Fruit fly (Drosophila melanogaster) whole organism, embryonic: ENCODE data around the gene Mms19.

Experiments used
- Asciz ChIP-seq: fragments of 200-800 bp; sonication (Bioruptor generic); optimal IDR thresholded peaks from 2 replicates; lab custom pipeline; 2017; ENCODE audit warnings: missing biosample characterization, mild to moderate bottlenecking, missing genetic modification characterization, missing genetic modification reagents
- Bdp1 ChIP-seq: fragments of 200-800 bp; sonication (Bioruptor generic); optimal IDR thresholded peaks from 3 replicates; lab custom pipeline; 2016; ENCODE audit warnings: missing biosample characterization, missing genetic modification characterization
- CG11093 ChIP-seq: fragments of 200-800 bp; sonication (Bioruptor generic); IDR thresholded peaks from 3 replicates; pipeline ENCODE4 v1.3.6; 2022; ENCODE audit warnings: missing biosample characterization, missing genetic modification characterization
- CG11504 ChIP-seq: fragments of 200-800 bp; sonication (Bioruptor generic); optimal IDR thresholded peaks from 3 replicates; lab custom pipeline; 2019; ENCODE audit warnings: missing biosample characterization, mild to moderate bottlenecking, missing genetic modification characterization, moderate library complexity
- CG11696 ChIP-seq: fragments of 200-800 bp; sonication (Bioruptor generic); IDR thresholded peaks from 2 replicates; pipeline ENCODE4 v1.3.6; 2022; ENCODE audit warnings: missing biosample characterization, missing genetic modification characterization
- CG12219 ChIP-seq: fragments of 200-800 bp; sonication (Bioruptor generic); optimal IDR thresholded peaks from 3 replicates; lab custom pipeline; 2018; ENCODE audit warnings: missing biosample characterization, mild to moderate bottlenecking, missing genetic modification characterization
- CG15269 ChIP-seq: fragments of 200-800 bp; sonication (Bioruptor generic); optimal IDR thresholded peaks from 2 replicates; lab custom pipeline; 2018; ENCODE audit warnings: missing biosample characterization, mild to moderate bottlenecking, missing genetic modification characterization, moderate library complexity
- CG15601 ChIP-seq: fragments of 200-800 bp; sonication (Bioruptor generic); optimal IDR thresholded peaks from 3 replicates; lab custom pipeline; 2019; ENCODE audit warnings: missing biosample characterization, mild to moderate bottlenecking, missing genetic modification characterization, moderate library complexity
- CG30403 ChIP-seq: fragments of 200-800 bp; sonication (Bioruptor generic); optimal IDR thresholded peaks from 3 replicates; lab custom pipeline; 2016; ENCODE audit warnings: missing biosample characterization, missing genetic modification characterization
- CG3281 ChIP-seq: fragments of 200-800 bp; sonication (Bioruptor generic); optimal IDR thresholded peaks from 3 replicates; lab custom pipeline; 2017; ENCODE audit warnings: missing biosample characterization, mild to moderate bottlenecking, missing genetic modification characterization
- CG3847 ChIP-seq: fragments of 200-800 bp; sonication (Bioruptor generic); IDR thresholded peaks from 2 replicates; pipeline ENCODE4 v1.3.6; 2022; ENCODE audit warnings: missing biosample characterization, missing genetic modification characterization
- CG4404 ChIP-seq: fragments of 200-800 bp; sonication (Bioruptor generic); IDR thresholded peaks from 2 replicates; pipeline ENCODE4 v1.3.6; 2022; ENCODE audit warnings: missing biosample characterization, missing genetic modification characterization
- CG4424 ChIP-seq: fragments of 200-800 bp; sonication (Bioruptor generic); optimal IDR thresholded peaks from 3 replicates; lab custom pipeline; 2016; ENCODE audit warnings: missing biosample characterization, missing genetic modification characterization
- CG6254 ChIP-seq: fragments of 200-800 bp; sonication (Bioruptor generic); optimal IDR thresholded peaks from 3 replicates; lab custom pipeline; 2017; ENCODE audit warnings: mild to moderate bottlenecking, missing biosample characterization, missing genetic modification reagents, missing genetic modification characterization
- CG6683 ChIP-seq: fragments of 200-800 bp; sonication (Bioruptor generic); optimal IDR thresholded peaks from 2 replicates; lab custom pipeline; 2017; ENCODE audit warnings: missing biosample characterization, mild to moderate bottlenecking, missing genetic modification characterization, missing genetic modification reagents
- CG6689 ChIP-seq: fragments of 200-800 bp; sonication (Bioruptor generic); IDR thresholded peaks from 2 replicates; pipeline ENCODE4 v1.3.6; 2022; ENCODE audit warnings: missing biosample characterization, missing genetic modification characterization
- CG8290 ChIP-seq, 3 experiments: fragments of 200-800 bp; sonication (Bioruptor generic); optimal IDR thresholded peaks; 2 replicates each; lab custom pipeline; 2016 to 2019; ENCODE audit warnings: missing biosample characterization in 3 of 3, missing genetic modification characterization in 3 of 3, mild to moderate bottlenecking in 2 of 3, moderate library complexity in 1 of 3
- CG9609 ChIP-seq: fragments of 200-800 bp; sonication (Bioruptor generic); optimal IDR thresholded peaks from 3 replicates; lab custom pipeline; 2016; ENCODE audit warnings: missing biosample characterization, missing genetic modification characterization
- Chrac-16 ChIP-seq: fragments of 200-800 bp; sonication (Bioruptor generic); optimal IDR thresholded peaks from 3 replicates; lab custom pipeline; 2016; ENCODE audit warnings: missing biosample characterization, missing genetic modification characterization
- CkIIα-i1 ChIP-seq: fragments of 200-800 bp; sonication (Bioruptor generic); IDR thresholded peaks from 2 replicates; pipeline ENCODE4 v1.3.6; 2022; ENCODE audit warnings: missing biosample characterization, missing genetic modification characterization
- D ChIP-seq, 2 experiments: fragments of 200-800 bp in 1 of 2; fragments of >200 bp in 1 of 2; sonication (Bioruptor generic) in 1 of 2; optimal IDR thresholded peaks; 2 replicates in 1 of 2; 3 replicates in 1 of 2; lab custom pipeline; 2017; ENCODE audit warnings: mild to moderate bottlenecking in 1 of 2, missing biosample characterization in 1 of 2, missing genetic modification characterization in 1 of 2, missing genetic modification reagents in 1 of 2
- D19A ChIP-seq: fragments of 200-800 bp; optimal IDR thresholded peaks from 3 replicates; lab custom pipeline; 2019; ENCODE audit warnings: missing biosample characterization, mild to moderate bottlenecking, missing genetic modification characterization, moderate library complexity
- Dad ChIP-seq: fragments of 200-800 bp; sonication (Bioruptor generic); optimal IDR thresholded peaks from 3 replicates; lab custom pipeline; 2016; ENCODE audit warnings: missing biosample characterization, missing genetic modification characterization
- Dref ChIP-seq: fragments of 200-800 bp; sonication (Bioruptor generic); IDR thresholded peaks from 2 replicates; pipeline ENCODE4 v1.3.6; 2022; ENCODE audit warnings: missing biosample characterization, missing genetic modification characterization
- Hr3 ChIP-seq: fragments of 200-800 bp; sonication (Bioruptor generic); optimal IDR thresholded peaks from 3 replicates; lab custom pipeline; 2016; ENCODE audit warnings: missing biosample characterization, missing genetic modification characterization
- Hsf ChIP-seq: fragments of 200-800 bp; sonication (Bioruptor generic); optimal IDR thresholded peaks from 3 replicates; lab custom pipeline; 2016; ENCODE audit warnings: missing biosample characterization, missing genetic modification characterization
- Med ChIP-seq: fragments of 200-800 bp; sonication (Bioruptor generic); peaks from one replicate; lab custom pipeline; 2016; ENCODE audit warnings: missing biosample characterization, missing genetic modification characterization, mild to moderate bottlenecking, inconsistent platforms, moderate library complexity
- Mes4 ChIP-seq: fragments of 200-800 bp; sonication (Bioruptor generic); optimal IDR thresholded peaks from 2 replicates; lab custom pipeline; 2016; ENCODE audit warnings: missing biosample characterization, missing genetic modification characterization
- Myb ChIP-seq: fragments of 200-800 bp; sonication (Bioruptor generic); optimal IDR thresholded peaks from 2 replicates; lab custom pipeline; 2016; ENCODE audit warnings: missing biosample characterization, missing genetic modification characterization
- Nf-YA ChIP-seq: fragments of 200-800 bp; sonication (Bioruptor generic); IDR thresholded peaks from 2 replicates; pipeline ENCODE4 v1.3.6; 2022; ENCODE audit warnings: missing biosample characterization, missing genetic modification characterization
- Oli ChIP-seq: fragments of 200-800 bp; sonication (Bioruptor generic); optimal IDR thresholded peaks from 2 replicates; lab custom pipeline; 2018; ENCODE audit warnings: missing biosample characterization, mild to moderate bottlenecking, missing genetic modification characterization, moderate library complexity
- Optix ChIP-seq: fragments of 200-800 bp; sonication (Bioruptor generic); IDR thresholded peaks from 3 replicates; pipeline ENCODE4 v1.3.6; 2022; ENCODE audit warnings: missing biosample characterization, missing genetic modification characterization
- Ssrp ChIP-seq: fragments of 200-800 bp; sonication (Bioruptor generic); optimal IDR thresholded peaks from 2 replicates; lab custom pipeline; 2018; ENCODE audit warnings: missing biosample characterization, mild to moderate bottlenecking, missing genetic modification characterization, moderate library complexity
- Xbp1 ChIP-seq: fragments of 200-800 bp; sonication (Bioruptor generic); optimal IDR thresholded peaks from 3 replicates; lab custom pipeline; 2016; ENCODE audit warnings: missing biosample characterization, mild to moderate bottlenecking, missing genetic modification characterization
- ara ChIP-seq: fragments of 200-800 bp; sonication (Bioruptor generic); IDR thresholded peaks from 2 replicates; pipeline ENCODE4 v1.3.6; 2022; ENCODE audit warnings: missing biosample characterization, missing genetic modification characterization
- az2 ChIP-seq: fragments of 200-800 bp; sonication (Bioruptor generic); optimal IDR thresholded peaks from 3 replicates; lab custom pipeline; 2016; ENCODE audit warnings: missing biosample characterization, missing genetic modification characterization
- bsh ChIP-seq, 2 experiments: fragments of 200-800 bp; sonication (Bioruptor generic); optimal IDR thresholded peaks; 2 replicates each; lab custom pipeline; 2017 to 2018; ENCODE audit warnings: mild to moderate bottlenecking in 2 of 2, missing biosample characterization in 2 of 2, missing genetic modification characterization in 2 of 2, moderate library complexity in 1 of 2
- cato ChIP-seq: fragments of 200-800 bp; sonication (Bioruptor generic); optimal IDR thresholded peaks from 2 replicates; lab custom pipeline; 2016; ENCODE audit warnings: missing biosample characterization, missing genetic modification characterization, borderline replicate concordance
- caup ChIP-seq: fragments of 200-800 bp; sonication (Bioruptor generic); optimal IDR thresholded peaks from 3 replicates; lab custom pipeline; 2017; ENCODE audit warnings: missing biosample characterization, mild to moderate bottlenecking, missing genetic modification characterization, moderate library complexity; ENCODE audit not compliant: severe bottlenecking
- crol ChIP-seq: fragments of 200-800 bp; sonication (Bioruptor generic); IDR thresholded peaks from 2 replicates; pipeline ENCODE4 v1.3.6; 2022; ENCODE audit warnings: missing biosample characterization, missing genetic modification characterization
- dimm ChIP-seq: fragments of 200-800 bp; sonication (Bioruptor generic); IDR thresholded peaks from 2 replicates; pipeline ENCODE4 v1.3.6; 2022; ENCODE audit warnings: missing biosample characterization, missing genetic modification characterization
- gce ChIP-seq: fragments of 200-800 bp; sonication (Bioruptor generic); IDR thresholded peaks from 3 replicates; pipeline ENCODE4 v1.3.6; 2022; ENCODE audit warnings: missing biosample characterization, missing genetic modification characterization
- kay ChIP-seq: fragments of 200-800 bp; sonication (Bioruptor generic); optimal IDR thresholded peaks from 2 replicates; lab custom pipeline; 2016; ENCODE audit warnings: missing biosample characterization, missing genetic modification characterization
- lmd ChIP-seq: fragments of 200-800 bp; sonication (Bioruptor generic); IDR thresholded peaks from 2 replicates; pipeline ENCODE4 v1.3.6; 2022; ENCODE audit warnings: missing biosample characterization, missing genetic modification characterization
- nmo ChIP-seq: fragments of 200-800 bp; sonication (Bioruptor generic); optimal IDR thresholded peaks from 2 replicates; lab custom pipeline; 2018; ENCODE audit warnings: missing biosample characterization, mild to moderate bottlenecking, missing genetic modification characterization, moderate library complexity
- oc ChIP-seq: fragments of 200-800 bp; sonication (Bioruptor generic); optimal IDR thresholded peaks from 2 replicates; lab custom pipeline; 2018; ENCODE audit warnings: missing biosample characterization, mild to moderate bottlenecking, missing genetic modification characterization, moderate library complexity
- schlank ChIP-seq: fragments of 200-800 bp; sonication (Bioruptor generic); optimal IDR thresholded peaks from 2 replicates; lab custom pipeline; 2018; ENCODE audit warnings: missing biosample characterization, mild to moderate bottlenecking, missing genetic modification characterization
- sisA ChIP-seq: fragments of 200-800 bp; sonication (Bioruptor generic); IDR thresholded peaks from 2 replicates; pipeline ENCODE4 v1.3.6; 2022; ENCODE audit warnings: missing biosample characterization, missing genetic modification characterization
- trem ChIP-seq: fragments of 200-800 bp; optimal IDR thresholded peaks from 3 replicates; lab custom pipeline; 2019; ENCODE audit warnings: missing biosample characterization, mild to moderate bottlenecking, missing genetic modification characterization, moderate library complexity
- wor ChIP-seq: fragments of 200-800 bp; sonication (Bioruptor generic); IDR thresholded peaks from 2 replicates; pipeline ENCODE4 v1.3.6; 2022; ENCODE audit warnings: missing biosample characterization, missing genetic modification characterization

The Mms19 gene

dm6 chr3R:5209481-5209880 is 22.9 kb upstream of the Mms19 start (continued):
- peak; percentile 13 for TF ChIP-seq trem (tag; lab: Kevin White, UChicago)
- TF ChIP-seq CG9609 = peak; percentile 21
- no peak for TF ChIP-seq CkIIα-i1 (GFP tag; lab: Robert Waterston, UW)
- TF ChIP-seq CG15269 (tag; lab: Kevin White, UChicago) = peak; percentile 35
- TF ChIP-seq CG3847 (GFP tag; lab: Robert Waterston, UW) = no peak
- TF ChIP-seq caup (GFP tag; lab: Kevin White, UChicago) = no peak
- no peak for TF ChIP-seq Dref (GFP tag; lab: Robert Waterston, UW)
- TF ChIP-seq oc (tag; lab: Kevin White, UChicago) = peak; percentile 26
- TF ChIP-seq Myb (GFP tag; lab: Kevin White, UChicago) = peak; percentile 6
- peak; percentile 47; the same call in 1 of the 2 replicates for TF ChIP-seq wor (GFP tag; lab: Robert Waterston, UW)
- TF ChIP-seq dimm = 0 out of 2 replicates have a peak, but pooled peaks have one; percentile 25
- peak; percentile 73 to 77 for TF ChIP-seq bsh (GFP tag; optimal IDR thresholded peaks at IDR 0.05; lab: Kevin White, UChicago)
- peak; percentile 26 for TF ChIP-seq CG30403 (GFP tag; lab: Kevin White, UChicago)
- peak; percentile 19 for TF ChIP-seq D19A
- 0 out of 3 replicates have a peak, but pooled peaks have one; percentile 11 for TF ChIP-seq CG11093 (GFP tag; lab: Robert Waterston, UW)
- TF ChIP-seq lmd (GFP tag; lab: Robert Waterston, UW) = peak; percentile 43; the same call in 1 of the 2 replicates
- TF ChIP-seq Ssrp (tag; lab: Kevin White, UChicago) = peak; percentile 55
- TF ChIP-seq CG11696 (GFP tag; lab: Robert Waterston, UW) = 0 out of 2 replicates have a peak, but pooled peaks have one; percentile 35
- TF ChIP-seq Nf-YA = peak; percentile 12; the same call in 1 of the 2 replicates
- peak; percentile 25 for TF ChIP-seq Chrac-16
- TF ChIP-seq crol (GFP tag; lab: Robert Waterston, UW) = no peak
- no peak for TF ChIP-seq Dad (GFP tag; lab: Kevin White, UChicago)
- peak; percentile 65 for TF ChIP-seq CG11504 (tag; lab: Kevin White, UChicago)
- TF ChIP-seq CG4424 (GFP tag; lab: Kevin White, UChicago) = peak; percentile 1
- no peak for TF ChIP-seq CG8290 (GFP tag; optimal IDR thresholded peaks at IDR 0.05; lab: Kevin White, UChicago)
- peak in 1 of 2 experiments; percentile 22 for TF ChIP-seq CG8290 (tag; optimal IDR thresholded peaks at IDR 0.05; lab: Kevin White, UChicago)
- TF ChIP-seq cato = no peak
- peak; percentile 86 for TF ChIP-seq Med (GFP tag; lab: Kevin White, UChicago)
- TF ChIP-seq kay = no peak
- TF ChIP-seq CG6254 (GFP tag; lab: Kevin White, UChicago) = peak; percentile 41
- peak; percentile 11 for TF ChIP-seq CG12219 (GFP tag; lab: Kevin White, UChicago)
- peak; percentile 58 for TF ChIP-seq Oli (tag; lab: Kevin White, UChicago)
- no peak for TF ChIP-seq CG6683 (GFP tag; lab: Kevin White, UChicago)
- TF ChIP-seq Asciz (GFP tag; lab: Kevin White, UChicago) = peak; percentile 59
- no peak for TF ChIP-seq Mes4 (GFP tag; lab: Kevin White, UChicago)
- TF ChIP-seq sisA (GFP tag; lab: Robert Waterston, UW) = peak; percentile 65
- peak; percentile 57; the same call in 1 of the 3 replicates for TF ChIP-seq gce (GFP tag; lab: Robert Waterston, UW)
- TF ChIP-seq az2 (GFP tag; lab: Kevin White, UChicago) = peak; percentile 35
- peak; percentile 45; the same call in 1 of the 2 replicates for TF ChIP-seq ara (GFP tag; lab: Robert Waterston, UW)
- TF ChIP-seq D (optimal IDR thresholded peaks at IDR 0.05; lab: Kevin White, UChicago) = no peak
- TF ChIP-seq D (GFP tag; optimal IDR thresholded peaks at IDR 0.05; lab: Kevin White, UChicago) = peak; percentile 43
- no peak for TF ChIP-seq Hr3 (GFP tag; lab: Kevin White, UChicago)
- no peak for TF ChIP-seq CG4404 (GFP tag; lab: Robert Waterston, UW)
- no peak for TF ChIP-seq schlank (tag; lab: Kevin White, UChicago)
- TF ChIP-seq Optix (GFP tag; lab: Robert Waterston, UW) = 0 out of 3 replicates have a peak, but pooled peaks have one; percentile 35
- no peak for TF ChIP-seq CG3281 (GFP tag; lab: Kevin White, UChicago)
- TF ChIP-seq CG6689 (GFP tag; lab: Robert Waterston, UW) = peak; percentile 41
- TF ChIP-seq nmo (GFP tag; lab: Kevin White, UChicago) = peak; percentile 40
- TF ChIP-seq Xbp1 = peak; percentile 46
- TF ChIP-seq CG15601 (tag; lab: Kevin White, UChicago) = peak; percentile 7
- no peak for TF ChIP-seq Bdp1
- peak; percentile 12 for TF ChIP-seq Hsf
